Worm (Caenorhabditis elegans): ENCODE results near the gene piga-1.

Gene piga-1

ce11 chrII:8630088-8630487, 31.4 kb downstream of the piga-1 start, which contains the start of gene T22C8.6:
Gene T22C8.6, minus strand, starts transcription at chrII:8630281.
- TF ChIP-seq klf-2 (GFP tag; conservative IDR thresholded peaks at IDR 0.05) (no peak), ztf-23 (GFP tag; IDR thresholded peaks at IDR 0.05) (no peak), flt-1 (GFP tag; IDR thresholded peaks at IDR 0.05) (no peak), ref-1 (GFP tag; conservative IDR thresholded peaks at IDR 0.05) (no peak), T22C8.4 (GFP tag; IDR thresholded peaks at IDR 0.05) (no peak), tab-1 (GFP tag; IDR thresholded peaks at IDR 0.05) (no peak), cog-1 (tag; optimal IDR thresholded peaks at IDR 0.05) (no peak), med-1 (GFP tag; optimal IDR thresholded peaks at IDR 0.05; ENCODE audit: insufficient read depth) (no peak), ztf-29 (GFP tag; IDR thresholded peaks at IDR 0.05) (no peak)

- no peak for TF ChIP-seq T22C8.4 (GFP tag; IDR thresholded peaks at IDR 0.05)
Measured at ce11 chrII:8627907-8628306, 33.6 kb downstream of the piga-1 start.

DNA sequence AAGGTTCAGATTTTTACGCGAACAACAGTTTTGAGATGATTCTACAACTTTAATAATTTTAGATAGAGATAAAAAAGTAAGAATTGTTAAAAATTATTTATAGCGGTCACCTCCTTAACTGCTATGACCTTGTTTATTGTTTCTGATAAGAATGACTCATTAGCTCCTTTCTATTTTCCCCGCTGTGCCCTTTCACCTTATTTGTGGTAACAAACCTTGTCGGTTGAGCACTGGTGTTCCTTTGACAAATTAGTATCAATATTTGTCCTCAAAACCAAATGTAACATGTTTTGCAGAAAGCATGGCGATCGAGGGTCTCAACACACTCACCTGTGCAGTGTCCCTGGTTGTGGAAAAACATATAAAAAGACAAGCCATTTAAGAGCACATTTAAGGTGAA, 34.9 kb downstream of the piga-1 start:
- TF ChIP-seq tab-1 (GFP tag; IDR thresholded peaks at IDR 0.05) (no peak), ztf-29 (GFP tag; IDR thresholded peaks at IDR 0.05) (no peak), ref-1 (GFP tag; conservative IDR thresholded peaks at IDR 0.05) (no peak), med-1 (GFP tag; optimal IDR thresholded peaks at IDR 0.05; ENCODE audit: insufficient read depth) (no peak), flt-1 (GFP tag; IDR thresholded peaks at IDR 0.05) (no peak), klf-2 (GFP tag; conservative IDR thresholded peaks at IDR 0.05) (no peak), cog-1 (tag; optimal IDR thresholded peaks at IDR 0.05) (no peak), T22C8.4 (GFP tag; IDR thresholded peaks at IDR 0.05) (no peak), ztf-23 (GFP tag; IDR thresholded peaks at IDR 0.05) (no peak)

DNA sequence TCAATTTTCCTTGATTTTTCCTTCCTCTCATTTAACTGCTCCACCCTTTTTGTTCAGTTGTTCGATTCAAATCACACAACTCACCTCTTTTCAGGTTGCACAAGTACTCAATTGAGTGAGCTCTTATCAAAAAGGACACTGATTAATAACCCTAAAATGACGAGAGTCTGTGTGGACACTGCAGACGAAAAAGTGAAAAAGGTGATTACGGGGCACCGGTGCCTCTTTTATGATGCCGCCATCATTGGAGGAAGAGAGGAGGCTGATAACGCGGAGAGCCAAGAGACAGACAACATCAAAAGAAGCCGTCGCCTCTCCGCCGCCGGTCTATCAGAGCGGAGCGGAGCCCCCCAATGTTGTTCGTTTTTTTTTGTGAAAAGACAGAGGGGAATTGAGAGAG, 36.3 kb downstream of the piga-1 start, which contains the start of gene sptf-2:
TSS of gene sptf-2 (plus strand) at position 297 of the 400 bp plus-strand sequence.
- no peak for TF ChIP-seq ref-1 (GFP tag; conservative IDR thresholded peaks at IDR 0.05)
- TF ChIP-seq tab-1 (GFP tag; IDR thresholded peaks at IDR 0.05): no peak
- TF ChIP-seq T22C8.4 (GFP tag; IDR thresholded peaks at IDR 0.05): no peak
- TF ChIP-seq klf-2 (GFP tag; conservative IDR thresholded peaks at IDR 0.05): no peak
- TF ChIP-seq ztf-29 (GFP tag; IDR thresholded peaks at IDR 0.05): no peak
- TF ChIP-seq ztf-23 (GFP tag; IDR thresholded peaks at IDR 0.05): no peak
- no peak for TF ChIP-seq cog-1 (tag; optimal IDR thresholded peaks at IDR 0.05)
- no peak for TF ChIP-seq flt-1 (GFP tag; IDR thresholded peaks at IDR 0.05)
- TF ChIP-seq med-1 (GFP tag; optimal IDR thresholded peaks at IDR 0.05; ENCODE audit: insufficient read depth): no peak

DNA sequence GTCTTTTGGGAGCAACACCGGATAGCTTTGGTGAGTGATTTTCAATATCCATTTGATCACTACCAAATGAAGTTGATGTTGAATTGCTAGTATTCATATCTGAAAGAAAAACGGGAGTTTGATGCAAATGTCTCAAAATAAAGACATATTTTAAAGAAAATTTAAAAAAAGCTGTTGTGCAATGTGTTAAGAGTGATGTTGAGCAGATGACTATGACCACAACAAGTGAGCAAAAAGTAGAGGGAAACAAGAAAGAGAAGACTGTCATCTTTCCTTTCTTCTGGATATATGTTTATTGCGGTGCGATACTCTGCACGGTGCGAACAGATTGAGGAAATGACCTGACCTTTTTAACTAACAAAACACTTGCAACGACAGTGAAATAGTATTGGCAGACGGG, 38.1 kb downstream of the piga-1 start, which contains the start of gene T22C8.4:
TSS of gene T22C8.4 (minus strand) at position 101 of the 400 bp plus-strand sequence.
- TF ChIP-seq med-1 (GFP tag; optimal IDR thresholded peaks at IDR 0.05; ENCODE audit: insufficient read depth) (no peak), T22C8.4 (GFP tag; IDR thresholded peaks at IDR 0.05) (no peak), ztf-29 (GFP tag; IDR thresholded peaks at IDR 0.05) (no peak), flt-1 (GFP tag; IDR thresholded peaks at IDR 0.05) (no peak), klf-2 (GFP tag; conservative IDR thresholded peaks at IDR 0.05) (no peak), ref-1 (GFP tag; conservative IDR thresholded peaks at IDR 0.05) (no peak), cog-1 (tag; optimal IDR thresholded peaks at IDR 0.05) (no peak), tab-1 (GFP tag; IDR thresholded peaks at IDR 0.05) (no peak), ztf-23 (GFP tag; IDR thresholded peaks at IDR 0.05) (no peak)

- TF ChIP-seq ztf-29 (GFP tag; IDR thresholded peaks at IDR 0.05): no peak
- no peak for TF ChIP-seq cog-1 (tag; optimal IDR thresholded peaks at IDR 0.05)
- no peak for TF ChIP-seq flt-1 (GFP tag; IDR thresholded peaks at IDR 0.05)
- no peak for TF ChIP-seq med-1 (GFP tag; optimal IDR thresholded peaks at IDR 0.05; ENCODE audit: insufficient read depth)
- TF ChIP-seq ref-1 (GFP tag; conservative IDR thresholded peaks at IDR 0.05): no peak
- no peak for TF ChIP-seq ztf-23 (GFP tag; IDR thresholded peaks at IDR 0.05)
- no peak for TF ChIP-seq klf-2 (GFP tag; conservative IDR thresholded peaks at IDR 0.05)
- no peak for TF ChIP-seq T22C8.4 (GFP tag; IDR thresholded peaks at IDR 0.05)
- TF ChIP-seq tab-1 (GFP tag; IDR thresholded peaks at IDR 0.05): no peak
Measured at ce11 chrII:8621883-8622282, 39.6 kb downstream of the piga-1 start, which contains the start of gene T22C8.3. Gene T22C8.3, minus strand, starts transcription at chrII:8621983.

ce11 chrII:8617516-8617915, 44.0 kb downstream of the piga-1 start, which contains the start of gene chhy-1:
Gene chhy-1, minus strand, starts transcription at chrII:8617616.
- TF ChIP-seq ref-1 (GFP tag; conservative IDR thresholded peaks at IDR 0.05) (no peak), cog-1 (tag; optimal IDR thresholded peaks at IDR 0.05) (no peak), med-1 (GFP tag; optimal IDR thresholded peaks at IDR 0.05; ENCODE audit: insufficient read depth) (no peak), klf-2 (GFP tag; conservative IDR thresholded peaks at IDR 0.05) (no peak), tab-1 (GFP tag; IDR thresholded peaks at IDR 0.05) (no peak), T22C8.4 (GFP tag; IDR thresholded peaks at IDR 0.05) (no peak), ztf-23 (GFP tag; IDR thresholded peaks at IDR 0.05) (no peak), flt-1 (GFP tag; IDR thresholded peaks at IDR 0.05) (no peak), ztf-29 (GFP tag; IDR thresholded peaks at IDR 0.05) (no peak)

DNA sequence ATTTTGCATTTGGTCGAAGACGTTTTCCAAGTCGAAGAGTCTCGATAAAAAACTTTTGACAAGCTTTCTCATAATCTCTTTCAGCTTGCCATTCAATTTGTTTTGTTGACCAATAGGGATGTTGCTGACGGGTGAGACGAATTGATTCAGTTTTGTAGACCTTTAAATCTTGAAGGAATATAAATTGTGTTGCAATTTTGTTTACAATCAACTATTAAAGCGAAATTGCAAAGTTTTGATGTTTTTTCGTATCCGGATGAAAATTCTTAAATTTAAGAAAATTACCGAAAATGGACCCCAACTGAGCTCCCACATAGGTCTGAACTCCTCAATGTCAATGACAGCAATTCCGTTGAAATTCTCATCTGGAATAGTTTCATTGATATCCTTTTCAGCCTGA, 45.4 kb downstream of the piga-1 start:
- no peak for TF ChIP-seq ztf-23 (GFP tag; IDR thresholded peaks at IDR 0.05)
- TF ChIP-seq med-1 (GFP tag; optimal IDR thresholded peaks at IDR 0.05; ENCODE audit: insufficient read depth): no peak
- no peak for TF ChIP-seq cog-1 (tag; optimal IDR thresholded peaks at IDR 0.05)
- TF ChIP-seq T22C8.4 (GFP tag; IDR thresholded peaks at IDR 0.05): no peak
- TF ChIP-seq tab-1 (GFP tag; IDR thresholded peaks at IDR 0.05): no peak
- no peak for TF ChIP-seq ref-1 (GFP tag; conservative IDR thresholded peaks at IDR 0.05)
- no peak for TF ChIP-seq ztf-29 (GFP tag; IDR thresholded peaks at IDR 0.05)
- no peak for TF ChIP-seq klf-2 (GFP tag; conservative IDR thresholded peaks at IDR 0.05)
- no peak for TF ChIP-seq flt-1 (GFP tag; IDR thresholded peaks at IDR 0.05)

DNA sequence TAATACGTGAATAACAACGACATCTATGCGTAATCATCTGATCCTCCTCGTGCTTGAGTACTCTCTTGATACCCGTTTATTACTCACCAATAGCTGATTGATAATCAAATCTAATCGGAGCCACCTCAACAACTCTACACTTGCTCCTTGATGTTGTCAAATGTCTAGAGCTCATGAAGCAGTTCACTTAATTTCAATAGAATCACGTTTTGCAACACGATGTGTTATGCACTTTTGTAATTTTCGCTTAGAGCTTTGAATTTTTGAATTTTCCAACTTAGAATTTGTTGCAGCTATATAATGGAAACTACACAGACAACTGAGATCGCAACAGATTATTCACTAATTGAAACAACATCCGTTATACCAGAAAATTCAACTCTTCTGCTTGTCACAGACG, 49.0 kb downstream of the piga-1 start, which contains the start of gene T22C8.1:
TSS of gene T22C8.1 (plus strand) at position 301 of the 400 bp plus-strand sequence.
- TF ChIP-seq ref-1 (GFP tag; conservative IDR thresholded peaks at IDR 0.05) (no peak), flt-1 (GFP tag; IDR thresholded peaks at IDR 0.05) (no peak)

DNA sequence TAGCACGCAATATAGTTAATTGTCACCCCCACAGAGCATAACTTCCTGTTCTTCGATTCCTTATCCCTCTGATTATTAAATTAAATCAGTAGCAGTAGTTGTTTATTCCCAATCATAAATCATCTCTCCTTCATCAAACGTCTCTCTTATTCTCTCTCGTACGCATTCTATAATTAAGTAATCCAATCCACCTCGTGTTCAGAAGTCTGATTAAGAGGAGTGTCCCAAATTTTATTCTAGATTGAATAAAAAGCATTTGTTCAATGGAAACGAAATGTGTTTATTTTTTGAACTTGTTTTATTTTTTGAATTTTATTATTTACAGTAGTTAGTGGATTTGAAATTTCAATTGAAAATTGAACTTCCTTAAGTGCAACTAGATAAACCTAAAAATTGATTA, 50.2 kb downstream of the piga-1 start:
- TF ChIP-seq tab-1 (GFP tag; IDR thresholded peaks at IDR 0.05): no peak
- no peak for TF ChIP-seq ref-1 (GFP tag; conservative IDR thresholded peaks at IDR 0.05)
- TF ChIP-seq klf-2 (GFP tag; conservative IDR thresholded peaks at IDR 0.05): no peak
- no peak for TF ChIP-seq ztf-23 (GFP tag; IDR thresholded peaks at IDR 0.05)
- no peak for TF ChIP-seq med-1 (GFP tag; optimal IDR thresholded peaks at IDR 0.05; ENCODE audit: insufficient read depth)
- TF ChIP-seq cog-1 (tag; optimal IDR thresholded peaks at IDR 0.05): no peak
- no peak for TF ChIP-seq ztf-29 (GFP tag; IDR thresholded peaks at IDR 0.05)
- TF ChIP-seq T22C8.4 (GFP tag; IDR thresholded peaks at IDR 0.05): no peak
- TF ChIP-seq flt-1 (GFP tag; IDR thresholded peaks at IDR 0.05): no peak
